Worm (Caenorhabditis elegans): ENCODE measurements around the gene T08G3.13.

Gene T08G3.13

ce11 chrV:16488172-16488571 is 40.3 kb downstream of the T08G3.13 start, which contains the start of gene sqst-4:
TSS of gene sqst-4 (plus strand) at chrV:16488472.
- TF ChIP-seq hlh-1 (tag; optimal IDR thresholded peaks at IDR 0.05) (no peak), nhr-2 (tag; optimal IDR thresholded peaks at IDR 0.05) (no peak), ceh-39 (tag; optimal IDR thresholded peaks at IDR 0.05) (no peak), nhr-12 (tag; optimal IDR thresholded peaks at IDR 0.05) (no peak), snpc-4 (tag; optimal IDR thresholded peaks at IDR 0.05) (no peak), ceh-43 (GFP tag; optimal IDR thresholded peaks at IDR 0.05) (no peak), zip-8 (tag; optimal IDR thresholded peaks at IDR 0.05) (no peak), sptf-1 (tag; optimal IDR thresholded peaks at IDR 0.05) (no peak), ztf-11 (tag; optimal IDR thresholded peaks at IDR 0.05) (no peak), mls-2 (tag; optimal IDR thresholded peaks at IDR 0.05) (no peak), mep-1 (tag; optimal IDR thresholded peaks at IDR 0.05) (no peak), M03D4.4 (tag; optimal IDR thresholded peaks at IDR 0.05) (no peak)

- TF ChIP-seq M03D4.4 (tag; optimal IDR thresholded peaks at IDR 0.05) (no peak), pha-4 (tag; optimal IDR thresholded peaks at IDR 0.05) (no peak), elt-1 (tag; optimal IDR thresholded peaks at IDR 0.05; ENCODE audit: borderline replicate concordance, insufficient read depth) (no peak), cnd-1 (tag; optimal IDR thresholded peaks at IDR 0.05) (no peak), lsy-2 (tag; optimal IDR thresholded peaks at IDR 0.05) (no peak)
These were observed 46.5 kb downstream of the T08G3.13 start, which contains the start of gene comt-2 for ce11 chrV:16494359-16494758. TSS of gene comt-2 (minus strand) at chrV:16494489.

ce11 chrV:16497504-16497903 is 49.7 kb downstream of the T08G3.13 start, which contains the start of gene srh-136:
TSS of gene srh-136 (minus strand) at chrV:16497596.
- no peak for TF ChIP-seq elt-1 (tag; optimal IDR thresholded peaks at IDR 0.05; ENCODE audit: borderline replicate concordance, insufficient read depth)
- no peak for TF ChIP-seq blmp-1 (tag; optimal IDR thresholded peaks at IDR 0.05)
- TF ChIP-seq nhr-28 (tag; optimal IDR thresholded peaks at IDR 0.05) = no peak
- TF ChIP-seq unc-39 (tag; optimal IDR thresholded peaks at IDR 0.05) = no peak
- TF ChIP-seq ztf-11 (tag; optimal IDR thresholded peaks at IDR 0.05) = no peak
- TF ChIP-seq flh-1 (GFP tag; optimal IDR thresholded peaks at IDR 0.05) = no peak
- TF ChIP-seq lin-32 (GFP tag; optimal IDR thresholded peaks at IDR 0.05) = no peak
- no peak for TF ChIP-seq lsy-2 (tag; optimal IDR thresholded peaks at IDR 0.05)
- no peak for TF ChIP-seq ceh-43 (GFP tag; optimal IDR thresholded peaks at IDR 0.05)
- no peak for TF ChIP-seq nhr-12 (tag; optimal IDR thresholded peaks at IDR 0.05)
- TF ChIP-seq ceh-83 (GFP tag; optimal IDR thresholded peaks at IDR 0.05) = no peak
- TF ChIP-seq snpc-4 (tag; optimal IDR thresholded peaks at IDR 0.05) = no peak
- no peak for TF ChIP-seq hlh-1 (tag; optimal IDR thresholded peaks at IDR 0.05)

Data from whole organism, mixed stage, embryonic.